Worm (Caenorhabditis elegans): ENCODE data around the gene ZK669.5.

- TF ChIP-seq unc-130 (GFP tag; optimal IDR thresholded peaks at IDR 0.05) (no peak), F49E8.2 (tag; optimal IDR thresholded peaks at IDR 0.05; ENCODE audit: insufficient read depth) (no peak), ceh-91 (GFP tag; IDR thresholded peaks at IDR 0.05) (no peak), lin-54 (GFP tag; optimal IDR thresholded peaks at IDR 0.05) (peak; percentile 95), mcd-1 (GFP tag; IDR thresholded peaks at IDR 0.05) (peak; percentile 81), lir-1 (GFP tag; conservative IDR thresholded peaks at IDR 0.05) (no peak), ama-1 (optimal IDR thresholded peaks at IDR 0.05) (no peak), ama-1 (GFP tag; optimal IDR thresholded peaks at IDR 0.05) (no peak), nfya-1 (tag; optimal IDR thresholded peaks at IDR 0.05; ENCODE audit: borderline replicate concordance, insufficient read depth) (no peak), lin-40 (tag; optimal IDR thresholded peaks at IDR 0.05) (peak; percentile 75), nhr-120 (GFP tag; IDR thresholded peaks at IDR 0.05) (no peak), lin-26 (GFP tag; IDR thresholded peaks at IDR 0.05) (no peak), B0019.2 (GFP tag; conservative IDR thresholded peaks at IDR 0.05) (no peak)
Observed at ce11 chrII:7945168-7945567, 1.5 kb downstream of the ZK669.5 start, which contains the start of gene dbt-1.
